Worm (Caenorhabditis elegans): ENCODE results near the gene C50D2.2.

C50D2.2 gene

ce11 chrII:67663-68062 is 41.3 kb upstream of the C50D2.2 start:
- TF ChIP-seq pag-3 (tag; optimal IDR thresholded peaks at IDR 0.05; ENCODE audit: borderline replicate concordance), result no peak
- TF ChIP-seq eyg-1 (tag; optimal IDR thresholded peaks at IDR 0.05), result no peak
- no peak for TF ChIP-seq unc-55 (GFP tag; optimal IDR thresholded peaks at IDR 0.05)
- TF ChIP-seq ceh-14 (tag; optimal IDR thresholded peaks at IDR 0.05), result no peak
- TF ChIP-seq K09A11.1 (tag; optimal IDR thresholded peaks at IDR 0.05; ENCODE audit: insufficient read depth), result no peak
- no peak for TF ChIP-seq ama-1 (optimal IDR thresholded peaks at IDR 0.05)
- no peak for TF ChIP-seq dve-1 (tag; optimal IDR thresholded peaks at IDR 0.05)
- TF ChIP-seq tbx-2 (tag; optimal IDR thresholded peaks at IDR 0.05), result no peak
- TF ChIP-seq npax-4 (tag; optimal IDR thresholded peaks at IDR 0.05), result no peak
- TF ChIP-seq pros-1 (tag; optimal IDR thresholded peaks at IDR 0.05), result no peak
- TF ChIP-seq fkh-10 (GFP tag; optimal IDR thresholded peaks at IDR 0.05), result no peak
- no peak for TF ChIP-seq Y22D7AL.16 (tag; optimal IDR thresholded peaks at IDR 0.05)
- TF ChIP-seq fkh-6 (tag; optimal IDR thresholded peaks at IDR 0.05), result no peak
- no peak for TF ChIP-seq ceh-19 (GFP tag; optimal IDR thresholded peaks at IDR 0.05)

- TF ChIP-seq ceh-14 (tag; optimal IDR thresholded peaks at IDR 0.05) (no peak), F13H6.1 (tag; optimal IDR thresholded peaks at IDR 0.05) (no peak), odd-2 (tag; optimal IDR thresholded peaks at IDR 0.05) (no peak), pros-1 (tag; optimal IDR thresholded peaks at IDR 0.05) (no peak), hlh-15 (tag; optimal IDR thresholded peaks at IDR 0.05) (no peak), pax-1 (tag; optimal IDR thresholded peaks at IDR 0.05) (no peak), ttx-3 (tag; optimal IDR thresholded peaks at IDR 0.05) (no peak), ceh-48 (tag; optimal IDR thresholded peaks at IDR 0.05) (no peak), eyg-1 (tag; optimal IDR thresholded peaks at IDR 0.05) (no peak)
Measured at ce11 chrII:68757-69156, 40.2 kb upstream of the C50D2.2 start.

ce11 chrII:69354-69753 is 39.6 kb upstream of the C50D2.2 start, which contains the start of gene egl-26:
Gene egl-26 (plus strand): TSS chrII:69654.
- TF ChIP-seq syd-9 (tag; optimal IDR thresholded peaks at IDR 0.05), result no peak
- no peak for TF ChIP-seq hlh-15 (tag; optimal IDR thresholded peaks at IDR 0.05)
- no peak for TF ChIP-seq hlh-6 (tag; optimal IDR thresholded peaks at IDR 0.05)
- TF ChIP-seq ahr-1 (tag; optimal IDR thresholded peaks at IDR 0.05), result no peak
- TF ChIP-seq ceh-24 (tag; optimal IDR thresholded peaks at IDR 0.05), result no peak
- TF ChIP-seq sox-2 (GFP tag; IDR thresholded peaks at IDR 0.05), result no peak
- TF ChIP-seq nhr-11 (tag; optimal IDR thresholded peaks at IDR 0.05), result no peak
- no peak for TF ChIP-seq ceh-22 (tag; optimal IDR thresholded peaks at IDR 0.05)
- TF ChIP-seq K02D7.2 (tag; optimal IDR thresholded peaks at IDR 0.05), result no peak
- no peak for TF ChIP-seq hlh-8 (tag; optimal IDR thresholded peaks at IDR 0.05)
- TF ChIP-seq tbx-2 (tag; optimal IDR thresholded peaks at IDR 0.05), result no peak
- TF ChIP-seq unc-42 (tag; optimal IDR thresholded peaks at IDR 0.05), result no peak
- no peak for TF ChIP-seq npax-4 (tag; optimal IDR thresholded peaks at IDR 0.05)
- no peak for TF ChIP-seq gmeb-2 (tag; optimal IDR thresholded peaks at IDR 0.05)
- TF ChIP-seq ceh-34 (tag; optimal IDR thresholded peaks at IDR 0.05), result no peak
- TF ChIP-seq dmd-4 (tag; optimal IDR thresholded peaks at IDR 0.05; ENCODE audit: borderline replicate concordance), result no peak
- TF ChIP-seq pag-3 (tag; optimal IDR thresholded peaks at IDR 0.05; ENCODE audit: borderline replicate concordance), result no peak

ce11 chrII:73329-73728 is 35.6 kb upstream of the C50D2.2 start:
- TF ChIP-seq eyg-1 (tag; optimal IDR thresholded peaks at IDR 0.05), result no peak
- TF ChIP-seq fkh-10 (GFP tag; optimal IDR thresholded peaks at IDR 0.05), result peak; percentile 11
- TF ChIP-seq unc-42 (tag; optimal IDR thresholded peaks at IDR 0.05), result peak; percentile 97

ce11 chrII:73892-74291 is 35.1 kb upstream of the C50D2.2 start:
- no peak for TF ChIP-seq pros-1 (tag; optimal IDR thresholded peaks at IDR 0.05)
- TF ChIP-seq sdc-2 (tag; optimal IDR thresholded peaks at IDR 0.05), result no peak
- no peak for TF ChIP-seq F13H6.1 (tag; optimal IDR thresholded peaks at IDR 0.05)
- no peak for TF ChIP-seq hlh-6 (tag; optimal IDR thresholded peaks at IDR 0.05)

Measured in whole organism, late embryonic.